Worm (Caenorhabditis elegans) whole organism, late embryonic: ENCODE data around the gene dnc-3.

ENCODE experiments used
- F13H6.1 ChIP-seq: sonication (generic microtip); optimal IDR thresholded peaks from 2 replicates; lab custom pipeline; 2016; ENCODE audit warnings: missing genetic modification characterization, missing compliant biosample characterization
- K02D7.2 ChIP-seq: sonication (generic microtip); optimal IDR thresholded peaks from 2 replicates; lab custom pipeline; 2017; ENCODE audit warnings: mild to moderate bottlenecking, missing genetic modification characterization, missing compliant biosample characterization
- K09A11.1 ChIP-seq: sonication (generic microtip); optimal IDR thresholded peaks from 2 replicates; lab custom pipeline; 2017; ENCODE audit warnings: antibody characterized with exemption, mild to moderate bottlenecking, missing genetic modification characterization, missing compliant biosample characterization; ENCODE audit not compliant: insufficient read depth
- T23F11.4 ChIP-seq: fragments of 200-800 bp; sonication (Bioruptor generic); optimal IDR thresholded peaks from 2 replicates; lab custom pipeline; 2018; ENCODE audit warnings: mild to moderate bottlenecking, missing genetic modification characterization, missing compliant biosample characterization
- ahr-1 ChIP-seq: sonication (generic microtip); optimal IDR thresholded peaks from 2 replicates; lab custom pipeline; 2016; ENCODE audit warnings: missing genetic modification characterization, missing compliant biosample characterization
- ceh-14 ChIP-seq: sonication (generic microtip); optimal IDR thresholded peaks from 2 replicates; lab custom pipeline; 2016; ENCODE audit warnings: missing genotype, missing genetic modification characterization, missing compliant biosample characterization
- ceh-18 ChIP-seq: sonication (generic microtip); optimal IDR thresholded peaks from 2 replicates; lab custom pipeline; 2016; ENCODE audit warnings: missing genetic modification characterization, missing compliant biosample characterization
- ceh-22 ChIP-seq: sonication (generic microtip); optimal IDR thresholded peaks from 2 replicates; lab custom pipeline; 2017; ENCODE audit warnings: missing biosample characterization, missing genetic modification characterization
- ceh-24 ChIP-seq: sonication (generic microtip); optimal IDR thresholded peaks from 2 replicates; lab custom pipeline; 2016; ENCODE audit warnings: mild to moderate bottlenecking, missing genetic modification characterization, missing compliant biosample characterization
- ceh-30 ChIP-seq: fragments of 150-350 bp; optimal IDR thresholded peaks from 2 replicates; lab custom pipeline; 2014; ENCODE audit warnings: missing biosample characterization, missing genetic modification characterization
- ceh-34 ChIP-seq: sonication (generic microtip); optimal IDR thresholded peaks from 2 replicates; lab custom pipeline; 2016; ENCODE audit warnings: mild to moderate bottlenecking, missing genetic modification characterization, missing compliant biosample characterization
- ceh-45 ChIP-seq: fragments of 200-800 bp; sonication (Bioruptor generic); IDR thresholded peaks from 2 replicates; pipeline ENCODE4 v1.3.6; 2022; ENCODE audit warnings: missing genetic modification reagents, missing genetic modification characterization, missing compliant biosample characterization
- ceh-6 ChIP-seq: fragments of 200-800 bp; sonication (Bioruptor generic); optimal IDR thresholded peaks from 2 replicates; lab custom pipeline; 2018; ENCODE audit warnings: mild to moderate bottlenecking, missing genetic modification characterization, missing compliant biosample characterization
- ceh-9 ChIP-seq: sonication (generic microtip); optimal IDR thresholded peaks from 2 replicates; lab custom pipeline; 2016; ENCODE audit warnings: mild to moderate bottlenecking, missing genetic modification characterization, inconsistent platforms, missing compliant biosample characterization
- che-1 ChIP-seq: sonication (generic microtip); optimal IDR thresholded peaks from 2 replicates; lab custom pipeline; 2016; ENCODE audit warnings: mild to moderate bottlenecking, missing genetic modification characterization, missing compliant biosample characterization
- dmd-4 ChIP-seq: sonication (generic microtip); optimal IDR thresholded peaks from 2 replicates; lab custom pipeline; 2016; ENCODE audit warnings: borderline replicate concordance, missing genetic modification characterization, missing compliant biosample characterization
- elt-4 ChIP-seq: sonication (generic microtip); optimal IDR thresholded peaks from 2 replicates; lab custom pipeline; 2016; ENCODE audit warnings: missing genetic modification characterization, missing compliant biosample characterization
- ets-4 ChIP-seq: sonication (generic microtip); optimal IDR thresholded peaks from 2 replicates; lab custom pipeline; 2016; ENCODE audit warnings: missing genetic modification characterization, missing compliant biosample characterization
- eyg-1 ChIP-seq: sonication (generic microtip); optimal IDR thresholded peaks from 2 replicates; lab custom pipeline; 2016; ENCODE audit warnings: missing genotype, missing genetic modification characterization, missing compliant biosample characterization
- fax-1 ChIP-seq: sonication (generic microtip); optimal IDR thresholded peaks from 2 replicates; lab custom pipeline; 2016; ENCODE audit warnings: missing genotype, missing genetic modification characterization, missing compliant biosample characterization
- fkh-6 ChIP-seq: sonication (generic microtip); optimal IDR thresholded peaks from 2 replicates; lab custom pipeline; 2016; ENCODE audit warnings: missing genetic modification characterization, missing compliant biosample characterization
- hlh-13 ChIP-seq: fragments of 200-800 bp; sonication (Bioruptor generic); optimal IDR thresholded peaks from 2 replicates; lab custom pipeline; 2018; ENCODE audit warnings: mild to moderate bottlenecking, missing genetic modification characterization, missing compliant biosample characterization
- hlh-6 ChIP-seq: sonication (generic microtip); optimal IDR thresholded peaks from 2 replicates; lab custom pipeline; 2016; ENCODE audit warnings: missing genotype, missing genetic modification characterization, missing compliant biosample characterization
- hlh-8 ChIP-seq: sonication (generic microtip); optimal IDR thresholded peaks from 2 replicates; lab custom pipeline; 2016; ENCODE audit warnings: missing genotype, missing genetic modification characterization, missing compliant biosample characterization
- lim-6 ChIP-seq: sonication (generic microtip); optimal IDR thresholded peaks from 2 replicates; lab custom pipeline; 2016; ENCODE audit warnings: missing genetic modification characterization, missing compliant biosample characterization
- lin-11 ChIP-seq: fragments of 200-800 bp; sonication (Bioruptor generic); optimal IDR thresholded peaks from 2 replicates; lab custom pipeline; 2018; ENCODE audit warnings: mild to moderate bottlenecking, missing genetic modification characterization, missing compliant biosample characterization
- madf-2 ChIP-seq: sonication (generic microtip); optimal IDR thresholded peaks from 2 replicates; lab custom pipeline; 2017; ENCODE audit warnings: missing genetic modification characterization, missing compliant biosample characterization
- nfya-1 ChIP-seq: sonication (generic microtip); optimal IDR thresholded peaks from 2 replicates; lab custom pipeline; 2017; ENCODE audit warnings: missing genetic modification characterization, mild to moderate bottlenecking, missing compliant biosample characterization, antibody characterized with exemption, moderate library complexity
- nhr-11 ChIP-seq: fragments of 150-350 bp; optimal IDR thresholded peaks from 2 replicates; lab custom pipeline; 2014; ENCODE audit warnings: missing biosample characterization, missing genetic modification characterization
- nhr-232 ChIP-seq: sonication (generic microtip); optimal IDR thresholded peaks from 2 replicates; lab custom pipeline; 2016; ENCODE audit warnings: missing genetic modification characterization, missing compliant biosample characterization
- pat-9 ChIP-seq: fragments of 200-800 bp; sonication (Bioruptor generic); optimal IDR thresholded peaks from 2 replicates; lab custom pipeline; 2018; ENCODE audit warnings: mild to moderate bottlenecking, missing genetic modification characterization, moderate library complexity, missing compliant biosample characterization
- pax-1 ChIP-seq: fragments of 150-350 bp; optimal IDR thresholded peaks from 2 replicates; lab custom pipeline; 2014; ENCODE audit warnings: missing biosample characterization, missing genetic modification characterization
- pha-2 ChIP-seq: sonication (generic microtip); optimal IDR thresholded peaks from 2 replicates; lab custom pipeline; 2017; ENCODE audit warnings: mild to moderate bottlenecking, missing genetic modification characterization, missing compliant biosample characterization
- pros-1 ChIP-seq: fragments of 150-350 bp; optimal IDR thresholded peaks from 2 replicates; lab custom pipeline; 2014; ENCODE audit warnings: missing biosample characterization, missing genetic modification reagents, missing genetic modification characterization
- ref-2 ChIP-seq: sonication (generic microtip); optimal IDR thresholded peaks from 2 replicates; lab custom pipeline; 2016; ENCODE audit warnings: missing genetic modification characterization, missing compliant biosample characterization
- rnt-1 ChIP-seq: sonication (generic microtip); optimal IDR thresholded peaks from 2 replicates; lab custom pipeline; 2016; ENCODE audit warnings: missing genetic modification characterization, missing compliant biosample characterization
- sdc-2 ChIP-seq: sonication (generic microtip); optimal IDR thresholded peaks from 2 replicates; lab custom pipeline; 2016; ENCODE audit warnings: missing genotype, missing genetic modification characterization, missing compliant biosample characterization
- tbx-2 ChIP-seq: sonication (generic microtip); optimal IDR thresholded peaks from 2 replicates; lab custom pipeline; 2016; ENCODE audit warnings: missing genetic modification characterization, missing compliant biosample characterization
- tbx-7 ChIP-seq: sonication (generic microtip); optimal IDR thresholded peaks from 2 replicates; lab custom pipeline; 2016; ENCODE audit warnings: missing genotype, missing genetic modification characterization, missing compliant biosample characterization
- ttx-3 ChIP-seq: sonication (generic microtip); optimal IDR thresholded peaks from 2 replicates; lab custom pipeline; 2016; ENCODE audit warnings: missing genetic modification reagents, missing genetic modification characterization, missing compliant biosample characterization
- unc-42 ChIP-seq: sonication (generic microtip); optimal IDR thresholded peaks from 2 replicates; lab custom pipeline; 2016; ENCODE audit warnings: missing genotype, missing genetic modification characterization, missing compliant biosample characterization
- ztf-16 ChIP-seq: sonication (generic microtip); optimal IDR thresholded peaks from 2 replicates; lab custom pipeline; 2017; ENCODE audit warnings: missing genetic modification characterization, missing compliant biosample characterization

Gene dnc-3

DNA sequence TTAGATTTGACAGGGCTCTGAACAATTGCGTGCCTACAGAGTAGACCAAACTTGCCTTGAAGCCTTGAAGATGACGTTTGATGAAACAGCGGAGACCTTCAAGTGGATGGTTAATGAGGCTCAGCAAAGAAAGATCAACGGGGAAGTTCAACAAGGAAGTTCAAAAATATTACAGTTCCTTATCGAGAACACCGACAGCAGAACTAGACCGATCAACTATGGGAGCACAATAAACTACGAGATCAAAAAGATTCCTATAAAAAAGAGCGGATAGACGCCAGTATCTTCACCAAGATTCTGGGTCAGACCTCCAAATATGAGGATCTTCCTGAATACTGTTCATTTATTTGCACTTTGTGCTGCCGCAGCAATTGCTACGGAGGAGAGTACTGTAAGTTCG lies 26.2 kb downstream of the dnc-3 start, which contains the start of gene clec-134:
clec-134 (plus strand) TSS at position 301 of the 400 bp plus-strand sequence.
- TF ChIP-seq madf-2 (tag; lab: Kevin White, UChicago): no peak
- TF ChIP-seq pax-1 (tag; lab: Kevin White, UChicago): no peak
- no peak for TF ChIP-seq ceh-34
- no peak for TF ChIP-seq ceh-9 (tag; lab: Kevin White, UChicago)
- TF ChIP-seq sdc-2: no peak
- no peak for TF ChIP-seq nhr-11
- no peak for TF ChIP-seq nfya-1 (tag; lab: Kevin White, UChicago)
- TF ChIP-seq ceh-45 (GFP tag; lab: Robert Waterston, UW): no peak
- TF ChIP-seq unc-42 (tag; lab: Kevin White, UChicago): no peak
- no peak for TF ChIP-seq pha-2 (tag; lab: Kevin White, UChicago)
- TF ChIP-seq che-1 (tag; lab: Kevin White, UChicago): no peak
- TF ChIP-seq hlh-8 (tag; lab: Kevin White, UChicago): no peak
- no peak for TF ChIP-seq K09A11.1 (tag; lab: Kevin White, UChicago)
- no peak for TF ChIP-seq K02D7.2 (tag; lab: Kevin White, UChicago)
- TF ChIP-seq lin-11: no peak
- no peak for TF ChIP-seq ref-2
- TF ChIP-seq ttx-3 (tag; lab: Kevin White, UChicago): no peak
- TF ChIP-seq hlh-6: no peak
- no peak for TF ChIP-seq ceh-14
- no peak for TF ChIP-seq elt-4 (tag; lab: Kevin White, UChicago)

DNA sequence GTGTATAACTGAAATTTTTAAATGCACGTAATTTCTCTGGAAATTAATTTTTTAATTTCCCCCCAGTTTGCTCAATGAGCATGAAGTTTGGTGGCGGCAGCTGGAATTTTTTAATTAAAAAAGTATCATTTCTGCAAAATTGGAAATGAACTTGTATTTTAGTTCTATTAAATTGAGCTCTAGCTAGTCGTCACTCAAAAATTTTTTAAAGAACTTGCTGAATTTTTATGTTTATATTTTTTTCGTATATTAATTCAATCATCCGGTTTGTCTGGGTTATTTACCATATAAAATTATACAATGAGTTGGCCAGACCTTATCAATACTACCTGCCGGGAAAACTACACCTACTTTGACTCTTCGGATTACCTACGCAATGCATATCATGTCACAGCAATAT lies 28.2 kb downstream of the dnc-3 start, which contains the start of gene srh-59:
srh-59 (plus strand) TSS at position 301 of the 400 bp plus-strand sequence.
- TF ChIP-seq ets-4 (tag; lab: Kevin White, UChicago) (no peak), che-1 (tag; lab: Kevin White, UChicago) (no peak), ztf-16 (tag; lab: Kevin White, UChicago) (no peak), ceh-18 (tag; lab: Kevin White, UChicago) (no peak), dmd-4 (tag; lab: Kevin White, UChicago) (no peak), lim-6 (tag; lab: Kevin White, UChicago) (no peak), ceh-6 (no peak), ceh-24 (no peak), pax-1 (tag; lab: Kevin White, UChicago) (no peak), tbx-2 (no peak), K09A11.1 (tag; lab: Kevin White, UChicago) (no peak), F13H6.1 (no peak), pros-1 (tag; lab: Kevin White, UChicago) (no peak), pat-9 (tag; lab: Kevin White, UChicago) (no peak), ceh-45 (GFP tag; lab: Robert Waterston, UW) (no peak), lin-11 (no peak), rnt-1 (tag; lab: Kevin White, UChicago) (no peak)

DNA sequence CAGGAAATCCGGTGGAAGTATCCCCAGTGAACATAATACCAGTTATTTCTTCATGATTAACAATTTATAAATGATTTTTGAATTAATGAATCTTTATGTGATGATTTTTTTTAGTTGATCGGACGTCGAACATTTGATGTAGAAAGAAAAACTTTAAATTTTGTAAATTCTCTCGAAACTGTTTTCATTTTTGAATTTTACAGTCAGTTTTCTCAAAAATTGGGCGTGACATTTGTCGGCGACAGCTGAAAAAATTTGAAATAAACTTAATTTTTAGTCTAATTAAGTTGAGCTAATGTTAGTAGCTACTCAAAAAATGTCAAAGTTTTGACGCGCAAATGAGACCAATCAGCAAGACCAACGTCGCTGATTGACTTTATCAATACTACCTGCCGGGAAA lies 29.9 kb downstream of the dnc-3 start, which contains the start of gene srh-60:
srh-60 (plus strand) TSS at position 301 of the 400 bp plus-strand sequence.
- no peak for TF ChIP-seq fax-1 (tag; lab: Kevin White, UChicago)
- TF ChIP-seq tbx-2: no peak
- TF ChIP-seq ztf-16 (tag; lab: Kevin White, UChicago): no peak
- no peak for TF ChIP-seq fkh-6 (tag; lab: Kevin White, UChicago)
- no peak for TF ChIP-seq pat-9 (tag; lab: Kevin White, UChicago)
- TF ChIP-seq ceh-22 (tag; lab: Kevin White, UChicago): no peak
- no peak for TF ChIP-seq ahr-1 (tag; lab: Kevin White, UChicago)
- no peak for TF ChIP-seq elt-4 (tag; lab: Kevin White, UChicago)
- no peak for TF ChIP-seq ceh-18 (tag; lab: Kevin White, UChicago)
- no peak for TF ChIP-seq T23F11.4 (GFP tag; lab: Kevin White, UChicago)
- no peak for TF ChIP-seq hlh-13 (GFP tag; lab: Kevin White, UChicago)
- TF ChIP-seq nfya-1 (tag; lab: Kevin White, UChicago): no peak
- no peak for TF ChIP-seq nhr-232 (tag; lab: Kevin White, UChicago)
- TF ChIP-seq ceh-24: no peak
- TF ChIP-seq tbx-7 (tag; lab: Kevin White, UChicago): no peak
- TF ChIP-seq ttx-3 (tag; lab: Kevin White, UChicago): no peak
- no peak for TF ChIP-seq ceh-45 (GFP tag; lab: Robert Waterston, UW)
- TF ChIP-seq eyg-1 (tag; lab: Kevin White, UChicago): no peak
- TF ChIP-seq ceh-30 (tag; lab: Kevin White, UChicago): no peak
- TF ChIP-seq rnt-1 (tag; lab: Kevin White, UChicago): no peak
